Worm (Caenorhabditis elegans): ENCODE measurements around the gene perm-3.
A peak's percentile ranks its signal among the peaks of the same experiment; 100 is the strongest.

Gene perm-3

DNA sequence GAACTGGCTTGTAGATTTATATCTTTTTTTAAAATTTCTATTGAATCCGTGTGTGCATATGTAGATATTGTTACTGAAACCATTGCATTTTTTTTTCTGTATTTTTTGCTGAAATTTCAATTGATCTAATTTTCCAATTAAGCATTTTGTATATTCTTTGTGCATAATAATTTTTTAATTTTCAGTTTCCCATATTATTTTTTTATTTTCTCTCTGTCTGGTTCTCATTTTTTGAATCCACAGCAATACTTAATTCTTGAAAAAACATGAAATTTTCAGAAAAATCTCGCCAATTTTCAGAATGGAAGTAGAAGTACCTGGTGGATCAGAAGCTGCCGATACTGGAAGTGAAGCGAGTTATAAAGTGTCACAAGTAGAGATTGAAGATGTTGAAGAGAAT, 28.0 kb downstream of the perm-3 start, which contains the start of gene sand-1:
sand-1 (plus strand) TSS at position 301 of the 400 bp plus-strand sequence.
- TF ChIP-seq pqm-1 (tag; optimal IDR thresholded peaks at IDR 0.05): no peak
- no peak for TF ChIP-seq snu-23 (GFP tag; optimal IDR thresholded peaks at IDR 0.05)
- no peak for TF ChIP-seq lin-13 (GFP tag; optimal IDR thresholded peaks at IDR 0.05)
- no peak for TF ChIP-seq skn-1 (tag; optimal IDR thresholded peaks at IDR 0.05)
- TF ChIP-seq nhr-47 (tag; optimal IDR thresholded peaks at IDR 0.05): no peak
- TF ChIP-seq hlh-4 (tag; optimal IDR thresholded peaks at IDR 0.05): no peak
- TF ChIP-seq nhr-84 (tag; optimal IDR thresholded peaks at IDR 0.05): no peak

DNA sequence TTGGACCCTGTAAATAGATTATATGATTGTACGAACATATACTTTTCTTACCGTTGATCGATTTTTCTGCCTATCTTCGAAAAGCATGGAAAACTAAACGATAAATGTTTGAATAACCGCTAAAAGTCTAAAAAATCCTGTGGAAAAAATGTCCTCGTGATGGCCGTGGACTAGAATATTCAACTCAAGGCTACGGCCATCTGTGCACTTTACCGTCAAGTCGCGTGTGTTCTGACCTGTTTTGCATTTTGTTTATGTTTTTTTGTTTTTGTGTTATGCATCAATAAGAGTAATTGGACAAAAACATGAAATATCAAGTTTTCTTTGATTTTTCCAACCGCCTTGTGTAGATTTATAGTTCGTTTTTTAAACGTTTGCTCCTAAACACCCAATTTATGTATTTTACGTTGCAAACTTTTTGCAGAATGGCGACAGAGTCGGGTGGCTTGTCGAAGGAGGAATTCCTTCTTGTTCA, 30.4 kb downstream of the perm-3 start, which contains the start of the genes hda-6 and F41H10.4:
hda-6 (minus strand) TSS at position 172 of the 475 bp plus-strand sequence.
F41H10.4 (plus strand) TSS at position 425 of the 475 bp plus-strand sequence.
- TF ChIP-seq irx-1 (tag; optimal IDR thresholded peaks at IDR 0.05): peak; percentile 86
- TF ChIP-seq elt-2 (tag; optimal IDR thresholded peaks at IDR 0.05): peak; percentile 57
- TF ChIP-seq lin-39 (tag; optimal IDR thresholded peaks at IDR 0.05): peak; percentile 31
- no peak for TF ChIP-seq skn-1 (tag; optimal IDR thresholded peaks at IDR 0.05)
- TF ChIP-seq alr-1 (tag; optimal IDR thresholded peaks at IDR 0.05; ENCODE audit: borderline replicate concordance): no peak
- no peak for TF ChIP-seq nhr-28 (tag; optimal IDR thresholded peaks at IDR 0.05)
- TF ChIP-seq nhr-71 (tag; optimal IDR thresholded peaks at IDR 0.05): peak; percentile 90
- TF ChIP-seq vab-15 (tag; optimal IDR thresholded peaks at IDR 0.05): no peak
- TF ChIP-seq unc-130 (tag; optimal IDR thresholded peaks at IDR 0.05): peak; percentile 92
- peak; percentile 85 for TF ChIP-seq fkh-4 (tag; optimal IDR thresholded peaks at IDR 0.05; ENCODE audit: borderline replicate concordance)
- peak; percentile 27 for TF ChIP-seq Y116A8C.19 (tag; optimal IDR thresholded peaks at IDR 0.05; ENCODE audit: borderline replicate concordance)
- peak; percentile 88 for TF ChIP-seq lin-14 (GFP tag; optimal IDR thresholded peaks at IDR 0.05)
- TF ChIP-seq aly-2 (tag; optimal IDR thresholded peaks at IDR 0.05): no peak
- TF ChIP-seq ceh-82 (tag; optimal IDR thresholded peaks at IDR 0.05): peak; percentile 55 to 68 (median 57)
- peak; percentile 88 for TF ChIP-seq F16B12.6 (tag; optimal IDR thresholded peaks at IDR 0.05)
- TF ChIP-seq ztf-11 (tag; optimal IDR thresholded peaks at IDR 0.05): peak in 1 of 2 experiments; percentile 89
- TF ChIP-seq tbx-2 (tag; optimal IDR thresholded peaks at IDR 0.05): peak; percentile 88
- peak; percentile 76 for TF ChIP-seq nhr-19 (GFP tag; conservative IDR thresholded peaks at IDR 0.05)
- no peak for TF ChIP-seq ceh-63 (GFP tag; optimal IDR thresholded peaks at IDR 0.05)
- TF ChIP-seq ztf-4 (tag; optimal IDR thresholded peaks at IDR 0.05): peak; percentile 34
- TF ChIP-seq tlp-1 (tag; optimal IDR thresholded peaks at IDR 0.05): no peak
- peak; percentile 67 to 82 (median 81) for TF ChIP-seq dpl-1 (GFP tag; optimal IDR thresholded peaks at IDR 0.05)
- peak; percentile 87 for TF ChIP-seq xbp-1 (tag; optimal IDR thresholded peaks at IDR 0.05)
- TF ChIP-seq aha-1 (tag; optimal IDR thresholded peaks at IDR 0.05): no peak
- no peak for TF ChIP-seq hlh-17 (GFP tag; optimal IDR thresholded peaks at IDR 0.05; ENCODE audit: borderline replicate concordance)
- peak; percentile 79 for TF ChIP-seq nhr-20 (tag; optimal IDR thresholded peaks at IDR 0.05)
- TF ChIP-seq nhr-77 (tag; optimal IDR thresholded peaks at IDR 0.05): peak; percentile 39
- peak in 1 of 2 experiments; percentile 72 for TF ChIP-seq mdl-1 (tag; optimal IDR thresholded peaks at IDR 0.05)
- TF ChIP-seq C16A3.4 (tag; optimal IDR thresholded peaks at IDR 0.05): peak; percentile 71
- no peak for TF ChIP-seq egl-27 (tag; optimal IDR thresholded peaks at IDR 0.05)
- peak; percentile 65 for TF ChIP-seq pax-3 (tag; optimal IDR thresholded peaks at IDR 0.05)
- no peak for TF ChIP-seq nhr-76 (tag; optimal IDR thresholded peaks at IDR 0.05)
- TF ChIP-seq hpl-2 (GFP tag; optimal IDR thresholded peaks at IDR 0.05): peak; percentile 2
- TF ChIP-seq hlh-4 (tag; optimal IDR thresholded peaks at IDR 0.05): no peak
- peak; percentile 96 for TF ChIP-seq lir-3 (tag; optimal IDR thresholded peaks at IDR 0.05; ENCODE audit: poor library complexity)
- TF ChIP-seq ets-5 (GFP tag; IDR thresholded peaks at IDR 0.05): no peak
- peak; percentile 87 for TF ChIP-seq lsy-2 (tag; optimal IDR thresholded peaks at IDR 0.05)
- peak; percentile 40 for TF ChIP-seq blmp-1 (tag; optimal IDR thresholded peaks at IDR 0.05)
- TF ChIP-seq lin-15B (tag; optimal IDR thresholded peaks at IDR 0.05): peak; percentile 66
- peak; percentile 85 for TF ChIP-seq dsc-1 (tag; optimal IDR thresholded peaks at IDR 0.05)
- TF ChIP-seq efl-1 (optimal IDR thresholded peaks at IDR 0.05): peak; percentile 65 to 83
- TF ChIP-seq efl-1 (GFP tag; optimal IDR thresholded peaks at IDR 0.05 in 1 of 2): peak; percentile 82 to 98
- peak; percentile 53 for TF ChIP-seq zip-4 (GFP tag; optimal IDR thresholded peaks at IDR 0.05)
- no peak for TF ChIP-seq zag-1 (tag; optimal IDR thresholded peaks at IDR 0.05)
- TF ChIP-seq swsn-7 (tag; optimal IDR thresholded peaks at IDR 0.05): peak; percentile 79
- TF ChIP-seq unc-98 (GFP tag; IDR thresholded peaks at IDR 0.05): peak; percentile 59; the same call in 1 of the 2 replicates

All from whole organism, L1 larva.